Worm (Caenorhabditis elegans) whole organism, L1 larva: ENCODE measurements around the gene Y57G11C.51.

ENCODE experiments used
- ceh-82 ChIP-seq, 3 experiments: fragments of 150-350 bp in 1 of 3; sonication (generic microtip) in 2 of 3; optimal IDR thresholded peaks; 2 replicates each; lab custom pipeline; 2014 to 2017; ENCODE audit warnings: missing biosample characterization in 3 of 3, missing genetic modification characterization in 3 of 3
- nhr-90 ChIP-seq: sonication (generic microtip); optimal IDR thresholded peaks from 2 replicates; lab custom pipeline; 2016; ENCODE audit warnings: mild to moderate bottlenecking, missing genetic modification characterization, missing compliant biosample characterization; ENCODE audit not compliant: poor library complexity
- ztf-4 ChIP-seq: fragments of 150-350 bp; optimal IDR thresholded peaks from 2 replicates; lab custom pipeline; 2014; ENCODE audit warnings: missing biosample characterization, missing genetic modification characterization

ce11 chrIV:14781537-14781936, 7.2 kb upstream of the Y57G11C.51 start, which contains the start of gene Y57G11C.8:
- no peak for TF ChIP-seq ztf-4 (tag; lab: Kevin White, UChicago)
- no peak for TF ChIP-seq nhr-90 (tag; lab: Kevin White, UChicago)
- TF ChIP-seq ceh-82 (tag; optimal IDR thresholded peaks at IDR 0.05; lab: Kevin White, UChicago) = no peak
